Worm (Caenorhabditis elegans): ENCODE data around the gene F58H1.8.

DNA sequence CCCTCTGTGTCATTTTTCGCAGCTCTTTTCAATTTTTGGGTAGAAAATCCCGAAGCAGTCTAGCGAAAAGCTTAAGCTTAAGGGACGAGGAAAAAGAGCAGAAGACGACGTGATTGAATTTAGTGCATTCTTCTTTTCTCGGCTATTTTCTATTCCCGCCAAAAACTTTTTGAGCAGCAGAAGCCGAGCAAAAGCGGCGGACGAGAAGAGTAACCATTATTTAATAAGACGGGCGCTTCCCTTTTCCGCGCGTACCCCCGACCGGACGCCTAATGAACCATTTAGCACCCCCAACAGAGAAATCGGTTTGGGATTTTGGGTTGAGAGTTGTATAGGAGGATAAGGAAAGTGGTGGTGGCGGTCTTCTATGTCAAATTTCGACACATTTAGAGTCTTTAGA is 18.7 kb downstream of the F58H1.8 start:
- TF ChIP-seq elt-3 (tag; optimal IDR thresholded peaks at IDR 0.05) = no peak
- no peak for TF ChIP-seq nhr-28 (tag; optimal IDR thresholded peaks at IDR 0.05)
- no peak for TF ChIP-seq ceh-39 (tag; optimal IDR thresholded peaks at IDR 0.05)
- TF ChIP-seq blmp-1 (tag; optimal IDR thresholded peaks at IDR 0.05) = no peak
- no peak for TF ChIP-seq snpc-4 (tag; optimal IDR thresholded peaks at IDR 0.05)
- TF ChIP-seq mls-2 (tag; optimal IDR thresholded peaks at IDR 0.05) = no peak
- TF ChIP-seq nhr-76 (tag; optimal IDR thresholded peaks at IDR 0.05) = no peak
- TF ChIP-seq ceh-83 (GFP tag; optimal IDR thresholded peaks at IDR 0.05) = no peak
- TF ChIP-seq M03D4.4 (tag; optimal IDR thresholded peaks at IDR 0.05) = no peak
- no peak for TF ChIP-seq nhr-2 (tag; optimal IDR thresholded peaks at IDR 0.05)
- TF ChIP-seq unc-39 (tag; optimal IDR thresholded peaks at IDR 0.05) = no peak
